1 fruit fly cellular context compared by ENCODE assay signal in genomic region chr3R:22236761-22237160, dm6.
TF ChIP-seq lines count a peak whose summit lies in the region.

No protein-coding gene starts in this region.

TF ChIP-seq in whole organism, embryonic, 481 proteins besides CTCF, POLR2A, EP300 and RAD21 (continued from another document and continues in another):
- TF ChIP-seq tio (GFP tag; optimal IDR thresholded peaks at IDR 0.05; lab: Kevin White, UChicago) = no peak
- no peak for TF ChIP-seq h (optimal IDR thresholded peaks at IDR 0.05; lab: Kevin White, UChicago)
- TF ChIP-seq trem (tag; optimal IDR thresholded peaks at IDR 0.05; lab: Kevin White, UChicago) = peak; percentile 10
- no peak for TF ChIP-seq CG11247 (GFP tag; IDR thresholded peaks at IDR 0.05; lab: Robert Waterston, UW)
- TF ChIP-seq ci (GFP tag; IDR thresholded peaks at IDR 0.05; lab: Robert Waterston, UW) = peak; percentile 53; the same call in 2 of the 3 replicates
- TF ChIP-seq Gug (GFP tag; IDR thresholded peaks at IDR 0.05; lab: Robert Waterston, UW) = 0 out of 4 replicates have a peak, but pooled peaks have one; percentile 8
- peak; percentile 29 for TF ChIP-seq CG10209 (GFP tag; optimal IDR thresholded peaks at IDR 0.05; lab: Kevin White, UChicago)
- peak; percentile 70 for TF ChIP-seq Blimp-1 (GFP tag; optimal IDR thresholded peaks at IDR 0.05; lab: Kevin White, UChicago)
- 0 out of 2 replicates have a peak, but pooled peaks have one; percentile 13 for TF ChIP-seq seq (GFP tag; IDR thresholded peaks at IDR 0.05; lab: Robert Waterston, UW)
- peak; percentile 21 for TF ChIP-seq Nf-YB (GFP tag; optimal IDR thresholded peaks at IDR 0.05; lab: Kevin White, UChicago)
- no peak for TF ChIP-seq gcm2 (GFP tag; optimal IDR thresholded peaks at IDR 0.05; lab: Kevin White, UChicago)
- TF ChIP-seq org-1 (GFP tag; optimal IDR thresholded peaks at IDR 0.05; lab: Kevin White, UChicago) = peak; percentile 34
- TF ChIP-seq B-H2 (GFP tag; optimal IDR thresholded peaks at IDR 0.05; lab: Kevin White, UChicago) = no peak
- TF ChIP-seq unpg (GFP tag; optimal IDR thresholded peaks at IDR 0.05; lab: Kevin White, UChicago) = peak; percentile 67
- TF ChIP-seq fu2 (GFP tag; optimal IDR thresholded peaks at IDR 0.05; lab: Kevin White, UChicago) = peak; percentile 15
- no peak for TF ChIP-seq dati (GFP tag; IDR thresholded peaks at IDR 0.05; lab: Robert Waterston, UW)
- peak; percentile 38 for TF ChIP-seq pb (GFP tag; optimal IDR thresholded peaks at IDR 0.05; lab: Kevin White, UChicago)
- TF ChIP-seq en (GFP tag; optimal IDR thresholded peaks at IDR 0.05; lab: Kevin White, UChicago) = no peak
- no peak for TF ChIP-seq H2.0 (GFP tag; IDR thresholded peaks at IDR 0.05; lab: Robert Waterston, UW)
- no peak for TF ChIP-seq CG8089 (GFP tag; optimal IDR thresholded peaks at IDR 0.05; lab: Kevin White, UChicago)
- no peak for TF ChIP-seq Vsx1 (GFP tag; optimal IDR thresholded peaks at IDR 0.05; lab: Kevin White, UChicago)
- no peak for TF ChIP-seq sima (GFP tag; optimal IDR thresholded peaks at IDR 0.05; lab: Kevin White, UChicago)
- peak; percentile 55 for TF ChIP-seq Oli (tag; optimal IDR thresholded peaks at IDR 0.05; lab: Kevin White, UChicago)
- no peak for TF ChIP-seq eyg (GFP tag; optimal IDR thresholded peaks at IDR 0.05; lab: Kevin White, UChicago)
- no peak for TF ChIP-seq tna (GFP tag; IDR thresholded peaks at IDR 0.05; lab: Robert Waterston, UW; ENCODE audit: partially characterized antibody)
- no peak for TF ChIP-seq amos (GFP tag; IDR thresholded peaks at IDR 0.05; lab: Robert Waterston, UW; ENCODE audit: partially characterized antibody)
- peak; percentile 52 for TF ChIP-seq CG1603 (tag; optimal IDR thresholded peaks at IDR 0.05; lab: Kevin White, UChicago)
- peak; percentile 67 for TF ChIP-seq CG2120 (GFP tag; optimal IDR thresholded peaks at IDR 0.05; lab: Kevin White, UChicago)
- TF ChIP-seq pita (GFP tag; optimal IDR thresholded peaks at IDR 0.05; lab: Kevin White, UChicago) = no peak
- peak; percentile 81 for TF ChIP-seq lab (GFP tag; optimal IDR thresholded peaks at IDR 0.05; lab: Kevin White, UChicago)
- TF ChIP-seq CG6813 (GFP tag; optimal IDR thresholded peaks at IDR 0.05; lab: Kevin White, UChicago) = peak; percentile 53
- TF ChIP-seq CG18619 (GFP tag; optimal IDR thresholded peaks at IDR 0.05; lab: Kevin White, UChicago) = peak; percentile 28
- peak; percentile 36; the same call in 1 of the 2 replicates for TF ChIP-seq CG3847 (GFP tag; IDR thresholded peaks at IDR 0.05; lab: Robert Waterston, UW)
- TF ChIP-seq Sin3A (optimal IDR thresholded peaks at IDR 0.05; lab: Kevin White, UChicago) = no peak
- peak; percentile 36; the same call in 1 of the 2 replicates for TF ChIP-seq E2f2 (GFP tag; IDR thresholded peaks at IDR 0.05; lab: Robert Waterston, UW)
- peak; percentile 38 for TF ChIP-seq CG15514 (GFP tag; optimal IDR thresholded peaks at IDR 0.05; lab: Kevin White, UChicago)
- TF ChIP-seq dan (GFP tag; IDR thresholded peaks at IDR 0.05; lab: Robert Waterston, UW) = no peak
- TF ChIP-seq Usf (GFP tag; optimal IDR thresholded peaks at IDR 0.05; lab: Kevin White, UChicago) = no peak
- no peak for TF ChIP-seq CG17612 (GFP tag; IDR thresholded peaks at IDR 0.05; lab: Robert Waterston, UW)
- TF ChIP-seq CG8359 (GFP tag; optimal IDR thresholded peaks at IDR 0.05; lab: Kevin White, UChicago; ENCODE audit: borderline replicate concordance) = peak; percentile 42
- TF ChIP-seq CG11695 (GFP tag; IDR thresholded peaks at IDR 0.05; lab: Robert Waterston, UW) = peak; percentile 49; the same call in 1 of the 3 replicates
- TF ChIP-seq C15 (GFP tag; IDR thresholded peaks at IDR 0.05; lab: Robert Waterston, UW) = no peak
- TF ChIP-seq Xbp1 (GFP tag; optimal IDR thresholded peaks at IDR 0.05; lab: Kevin White, UChicago) = peak; percentile 39
- TF ChIP-seq run (tag; optimal IDR thresholded peaks at IDR 0.05; lab: Kevin White, UChicago) = peak; percentile 46
- TF ChIP-seq CG4707 (GFP tag; optimal IDR thresholded peaks at IDR 0.05; lab: Kevin White, UChicago) = no peak
- TF ChIP-seq CG6175 (GFP tag; IDR thresholded peaks at IDR 0.05; lab: Robert Waterston, UW) = no peak
- no peak for TF ChIP-seq CG10462 (GFP tag; optimal IDR thresholded peaks at IDR 0.05; lab: Kevin White, UChicago)
- no peak for TF ChIP-seq so (GFP tag; IDR thresholded peaks at IDR 0.05; lab: Robert Waterston, UW)
- peak; percentile 50 for TF ChIP-seq Sox100B (GFP tag; optimal IDR thresholded peaks at IDR 0.05; lab: Kevin White, UChicago)
- TF ChIP-seq CG7987 (GFP tag; optimal IDR thresholded peaks at IDR 0.05; lab: Kevin White, UChicago) = no peak
- TF ChIP-seq nau (GFP tag; optimal IDR thresholded peaks at IDR 0.05; lab: Kevin White, UChicago) = peak; percentile 3
- TF ChIP-seq CG30403 (GFP tag; optimal IDR thresholded peaks at IDR 0.05; lab: Kevin White, UChicago) = peak; percentile 48
- no peak for TF ChIP-seq Atf3 (GFP tag; optimal IDR thresholded peaks at IDR 0.05; lab: Kevin White, UChicago)
- peak; percentile 48 for TF ChIP-seq pnt (GFP tag; optimal IDR thresholded peaks at IDR 0.05; lab: Kevin White, UChicago)
- TF ChIP-seq CG6654 (GFP tag; optimal IDR thresholded peaks at IDR 0.05; lab: Kevin White, UChicago) = peak; percentile 42
- TF ChIP-seq Asciz (GFP tag; optimal IDR thresholded peaks at IDR 0.05; lab: Kevin White, UChicago) = peak; percentile 39
- no peak for TF ChIP-seq MESR4 (GFP tag; optimal IDR thresholded peaks at IDR 0.05; lab: Kevin White, UChicago)
- no peak for TF ChIP-seq aop (GFP tag; IDR thresholded peaks at IDR 0.05; lab: Robert Waterston, UW)
- TF ChIP-seq CG7963 (GFP tag; IDR thresholded peaks at IDR 0.05; lab: Robert Waterston, UW; ENCODE audit: partially characterized antibody) = no peak
- peak; percentile 64 for TF ChIP-seq CG7839 (tag; optimal IDR thresholded peaks at IDR 0.05; lab: Kevin White, UChicago)
- peak; percentile 42 for TF ChIP-seq CG9817 (tag; optimal IDR thresholded peaks at IDR 0.05; lab: Kevin White, UChicago)
- TF ChIP-seq sna (GFP tag; IDR thresholded peaks at IDR 0.05; lab: Robert Waterston, UW; ENCODE audit: partially characterized antibody) = no peak
- no peak for TF ChIP-seq B-H1 (GFP tag; IDR thresholded peaks at IDR 0.05; lab: Robert Waterston, UW)
- no peak for TF ChIP-seq CG30020 (tag; optimal IDR thresholded peaks at IDR 0.05; lab: Kevin White, UChicago)
- peak; percentile 3 for TF ChIP-seq CG1233 (GFP tag; optimal IDR thresholded peaks at IDR 0.05; lab: Kevin White, UChicago)
- peak; percentile 62 for TF ChIP-seq CG10147 (GFP tag; optimal IDR thresholded peaks at IDR 0.05; lab: Kevin White, UChicago)
- no peak for TF ChIP-seq CG43689 (GFP tag; IDR thresholded peaks at IDR 0.05; lab: Robert Waterston, UW)
- TF ChIP-seq lola (GFP tag; optimal IDR thresholded peaks at IDR 0.05; lab: Kevin White, UChicago) = peak in 1 of 3 experiments; percentile 27
- no peak for TF ChIP-seq NFAT (GFP tag; IDR thresholded peaks at IDR 0.05; lab: Robert Waterston, UW)
- TF ChIP-seq Mrtf (GFP tag; IDR thresholded peaks at IDR 0.05; lab: Robert Waterston, UW) = no peak
- TF ChIP-seq HLHmδ (GFP tag; optimal IDR thresholded peaks at IDR 0.05; lab: Kevin White, UChicago) = no peak
- no peak for TF ChIP-seq CG16779 (GFP tag; IDR thresholded peaks at IDR 0.05; lab: Robert Waterston, UW)
- no peak for TF ChIP-seq CG6254 (GFP tag; optimal IDR thresholded peaks at IDR 0.05; lab: Kevin White, UChicago)
- no peak for TF ChIP-seq gce (GFP tag; IDR thresholded peaks at IDR 0.05; lab: Robert Waterston, UW)
- TF ChIP-seq CG17186 (GFP tag; optimal IDR thresholded peaks at IDR 0.05; lab: Kevin White, UChicago) = no peak
- no peak for TF ChIP-seq ham (GFP tag; IDR thresholded peaks at IDR 0.05; lab: Robert Waterston, UW)
- TF ChIP-seq pan (optimal IDR thresholded peaks at IDR 0.05; lab: Kevin White, UChicago) = no peak
- peak in 1 of 2 experiments; percentile 39 for TF ChIP-seq pan (GFP tag; optimal IDR thresholded peaks at IDR 0.05 in 1 of 2, IDR thresholded peaks at IDR 0.05 in 1 of 2)
- TF ChIP-seq emc (GFP tag; optimal IDR thresholded peaks at IDR 0.05; lab: Kevin White, UChicago) = no peak
- no peak for TF ChIP-seq Lpt (GFP tag; optimal IDR thresholded peaks at IDR 0.05; lab: Kevin White, UChicago)
- no peak for TF ChIP-seq Adf1 (GFP tag; IDR thresholded peaks at IDR 0.05; lab: Robert Waterston, UW)
- no peak for TF ChIP-seq ftz-f1 (GFP tag; optimal IDR thresholded peaks at IDR 0.05; lab: Kevin White, UChicago)
- no peak for TF ChIP-seq CrebB (tag; optimal IDR thresholded peaks at IDR 0.05; lab: Kevin White, UChicago)
- no peak for TF ChIP-seq ems (GFP tag; optimal IDR thresholded peaks at IDR 0.05; lab: Kevin White, UChicago)
- no peak for TF ChIP-seq CG16815 (GFP tag; optimal IDR thresholded peaks at IDR 0.05; lab: Kevin White, UChicago)
- TF ChIP-seq chif (GFP tag; optimal IDR thresholded peaks at IDR 0.05; lab: Kevin White, UChicago) = peak in 1 of 2 experiments; percentile 18
- TF ChIP-seq psq (GFP tag; optimal IDR thresholded peaks at IDR 0.05; lab: Kevin White, UChicago) = no peak
- peak; percentile 50 for TF ChIP-seq Hand (GFP tag; optimal IDR thresholded peaks at IDR 0.05; lab: Kevin White, UChicago)
- peak in 1 of 2 experiments; percentile 70 for TF ChIP-seq bsh (GFP tag; optimal IDR thresholded peaks at IDR 0.05; lab: Kevin White, UChicago)
- peak; percentile 63 for TF ChIP-seq CG15269 (tag; optimal IDR thresholded peaks at IDR 0.05; lab: Kevin White, UChicago)
- TF ChIP-seq CG4424 (GFP tag; optimal IDR thresholded peaks at IDR 0.05; lab: Kevin White, UChicago) = peak; percentile 48
- no peak for TF ChIP-seq Dref (GFP tag; IDR thresholded peaks at IDR 0.05; lab: Robert Waterston, UW)
- TF ChIP-seq Scr (GFP tag; IDR thresholded peaks at IDR 0.05; lab: Robert Waterston, UW; ENCODE audit: partially characterized antibody) = no peak
- TF ChIP-seq CG32532 (GFP tag; IDR thresholded peaks at IDR 0.05; lab: Robert Waterston, UW) = peak; percentile 47; the same call in 1 of the 2 replicates
- no peak for TF ChIP-seq CG2129 (GFP tag; IDR thresholded peaks at IDR 0.05; lab: Robert Waterston, UW; ENCODE audit: partially characterized antibody)
- peak; percentile 74 for TF ChIP-seq CG17359 (tag; optimal IDR thresholded peaks at IDR 0.05; lab: Kevin White, UChicago)
- TF ChIP-seq Side (GFP tag; optimal IDR thresholded peaks at IDR 0.05; lab: Kevin White, UChicago) = peak; percentile 7
- TF ChIP-seq CG9876 (GFP tag; optimal IDR thresholded peaks at IDR 0.05; lab: Kevin White, UChicago) = peak; percentile 55
- no peak for TF ChIP-seq CG15479 (GFP tag; optimal IDR thresholded peaks at IDR 0.05; lab: Kevin White, UChicago)
- TF ChIP-seq CG30431 (GFP tag; optimal IDR thresholded peaks at IDR 0.05; lab: Kevin White, UChicago) = peak; percentile 28
- no peak for TF ChIP-seq toy (GFP tag; IDR thresholded peaks at IDR 0.05; lab: Robert Waterston, UW)
- TF ChIP-seq Six4 (GFP tag; optimal IDR thresholded peaks at IDR 0.05; lab: Kevin White, UChicago) = peak; percentile 8
- TF ChIP-seq vvl (GFP tag; IDR thresholded peaks at IDR 0.05; lab: Robert Waterston, UW) = no peak
- TF ChIP-seq nerfin-1 (tag; optimal IDR thresholded peaks at IDR 0.05; lab: Kevin White, UChicago) = peak; percentile 47
- TF ChIP-seq sens (GFP tag; lab: Kevin White, UChicago) = peak; percentile 77
- no peak for TF ChIP-seq Jarid2 (GFP tag; optimal IDR thresholded peaks at IDR 0.05; lab: Kevin White, UChicago)
- TF ChIP-seq Nf-YA (GFP tag; IDR thresholded peaks at IDR 0.05; lab: Robert Waterston, UW) = no peak
- TF ChIP-seq CG13123 (GFP tag; optimal IDR thresholded peaks at IDR 0.05; lab: Kevin White, UChicago) = no peak
- TF ChIP-seq Dad (GFP tag; optimal IDR thresholded peaks at IDR 0.05; lab: Kevin White, UChicago) = no peak
- peak; percentile 27 for TF ChIP-seq Atf-2 (GFP tag; optimal IDR thresholded peaks at IDR 0.05; lab: Kevin White, UChicago)
- peak; percentile 48; the same call in 1 of the 2 replicates for TF ChIP-seq E2f1 (GFP tag; IDR thresholded peaks at IDR 0.05; lab: Robert Waterston, UW)
- TF ChIP-seq Rfx (GFP tag; IDR thresholded peaks at IDR 0.05; lab: Robert Waterston, UW) = peak; percentile 40; the same call in 1 of the 2 replicates
- TF ChIP-seq Deaf1 (tag; optimal IDR thresholded peaks at IDR 0.05; lab: Kevin White, UChicago) = peak; percentile 29
- TF ChIP-seq CG14965 (GFP tag; optimal IDR thresholded peaks at IDR 0.05; lab: Kevin White, UChicago; ENCODE audit: borderline replicate concordance) = no peak
- TF ChIP-seq wek (GFP tag; optimal IDR thresholded peaks at IDR 0.05; lab: Kevin White, UChicago) = no peak
- TF ChIP-seq CG12299 (tag; optimal IDR thresholded peaks at IDR 0.05; lab: Kevin White, UChicago) = peak; percentile 28
- TF ChIP-seq ase (GFP tag; IDR thresholded peaks at IDR 0.05; lab: Robert Waterston, UW) = no peak
- no peak for TF ChIP-seq CG14860 (GFP tag; IDR thresholded peaks at IDR 0.05; lab: Robert Waterston, UW; ENCODE audit: partially characterized antibody)
- no peak for TF ChIP-seq CG17328 (GFP tag; IDR thresholded peaks at IDR 0.05; lab: Robert Waterston, UW)
- no peak for TF ChIP-seq CG3163 (GFP tag; optimal IDR thresholded peaks at IDR 0.05; lab: Kevin White, UChicago)
- no peak for TF ChIP-seq ken (GFP tag; IDR thresholded peaks at IDR 0.05; lab: Robert Waterston, UW)
- no peak for TF ChIP-seq Doc2 (GFP tag; IDR thresholded peaks at IDR 0.05; lab: Robert Waterston, UW)
- no peak for TF ChIP-seq Dp (GFP tag; optimal IDR thresholded peaks at IDR 0.05; lab: Kevin White, UChicago)
- no peak for TF ChIP-seq croc (GFP tag; conservative IDR thresholded peaks at IDR 0.05; lab: Robert Waterston, UW)
- TF ChIP-seq sens-2 (GFP tag; IDR thresholded peaks at IDR 0.05; lab: Robert Waterston, UW) = no peak
- TF ChIP-seq danr (GFP tag; IDR thresholded peaks at IDR 0.05; lab: Robert Waterston, UW) = no peak
- peak; percentile 61; the same call in 1 of the 2 replicates for TF ChIP-seq Ptx1 (GFP tag; IDR thresholded peaks at IDR 0.05; lab: Robert Waterston, UW)
- no peak for TF ChIP-seq CG9797 (GFP tag; optimal IDR thresholded peaks at IDR 0.05; lab: Kevin White, UChicago)
- TF ChIP-seq bcd (GFP tag; optimal IDR thresholded peaks at IDR 0.05; lab: Kevin White, UChicago) = peak; percentile 42
- TF ChIP-seq CG9609 (GFP tag; optimal IDR thresholded peaks at IDR 0.05; lab: Kevin White, UChicago) = peak; percentile 18
- no peak for TF ChIP-seq Hr39 (optimal IDR thresholded peaks at IDR 0.05; lab: Kevin White, UChicago)
- peak; percentile 9 for TF ChIP-seq CG1602 (GFP tag; optimal IDR thresholded peaks at IDR 0.05; lab: Kevin White, UChicago)
- no peak for TF ChIP-seq cad (GFP tag; optimal IDR thresholded peaks at IDR 0.05; lab: Kevin White, UChicago)
- peak; percentile 32 for TF ChIP-seq CG12219 (GFP tag; optimal IDR thresholded peaks at IDR 0.05; lab: Kevin White, UChicago)
